Fruit fly (Drosophila melanogaster) Kc167 (cell line): ENCODE data around the gene Pdp1.

Source experiments
- Myc ChIP-seq: fragments of >200 bp; optimal IDR thresholded peaks from 2 replicates; lab custom pipeline; 2017; ENCODE audit warnings: missing external identifiers
- Sin3A ChIP-seq: fragments of >200 bp; optimal IDR thresholded peaks from 2 replicates; lab custom pipeline; 2018; ENCODE audit warnings: missing external identifiers
- psq ChIP-seq: fragments of >200 bp; optimal IDR thresholded peaks from 2 replicates; lab custom pipeline; 2017; ENCODE audit warnings: missing external identifiers
- ttk ChIP-seq: sonication (Bioruptor generic); optimal IDR thresholded peaks from 2 replicates; lab custom pipeline; 2017; ENCODE audit warnings: missing external identifiers

dm6 chr3L:7827841-7828501 is 39.2 kb downstream of the Pdp1 start:
- TF ChIP-seq psq: no peak
- TF ChIP-seq Sin3A (lab: Kevin White, UChicago): no peak
- no peak for TF ChIP-seq Myc (lab: Kevin White, UChicago)
- no peak for TF ChIP-seq ttk
